Worm (Caenorhabditis elegans) whole organism, young adult: ENCODE results near the gene R07E4.3.

Experiments
- F57C9.4 ChIP-seq: sonication (generic microtip); optimal IDR thresholded peaks from 2 replicates; lab custom pipeline; 2017; ENCODE audit warnings: mild to moderate bottlenecking, missing genetic modification characterization, missing compliant biosample characterization
- mxl-1 ChIP-seq: sonication (generic microtip); optimal IDR thresholded peaks from 2 replicates; lab custom pipeline; 2016; ENCODE audit warnings: missing genetic modification characterization, missing compliant biosample characterization
- unc-130 ChIP-seq: sonication (generic microtip); optimal IDR thresholded peaks from 2 replicates; lab custom pipeline; 2016; ENCODE audit warnings: missing genetic modification reagents, missing genetic modification characterization, missing compliant biosample characterization
- ztf-18 ChIP-seq: sonication (generic microtip); optimal IDR thresholded peaks from 2 replicates; lab custom pipeline; 2016; ENCODE audit warnings: missing genotype, mild to moderate bottlenecking, missing genetic modification characterization, missing compliant biosample characterization

DNA sequence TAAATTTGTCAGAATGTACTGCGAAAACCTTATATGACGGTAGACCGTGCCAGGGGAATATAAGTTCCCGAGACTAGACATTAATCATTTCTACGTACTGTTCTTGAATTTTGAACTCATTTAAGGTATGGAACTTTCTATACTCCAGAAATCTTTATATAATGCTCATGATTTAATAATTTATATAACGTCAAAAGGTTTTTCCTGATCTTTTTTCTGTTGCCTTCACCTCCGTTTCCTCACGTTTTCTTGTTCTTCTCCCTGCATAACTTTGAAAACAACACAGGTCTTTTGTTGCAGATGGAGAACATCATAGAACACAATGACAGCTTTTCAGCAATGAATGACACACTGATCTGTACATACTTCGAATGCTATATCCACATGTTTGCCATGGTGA lies 22.4 kb upstream of the R07E4.3 start, which contains the start of gene egl-6:
- TF ChIP-seq ztf-18 (tag; lab: Kevin White, UChicago) (no peak), mxl-1 (tag; lab: Kevin White, UChicago) (no peak), F57C9.4 (no peak), unc-130 (no peak)
